Fruit fly (Drosophila melanogaster): ENCODE data around the gene CG33189.

Gene CG33189

dm6 chr3R:8798332-8798731 is 17.7 kb upstream of the CG33189 start:
- TF ChIP-seq CG1620 (GFP tag; optimal IDR thresholded peaks at IDR 0.05) (no peak), CG11617 (GFP tag; optimal IDR thresholded peaks at IDR 0.05) (no peak), Hr96 (GFP tag; optimal IDR thresholded peaks at IDR 0.05) (no peak), pad (GFP tag; optimal IDR thresholded peaks at IDR 0.05) (no peak), CG14711 (tag; optimal IDR thresholded peaks at IDR 0.05) (no peak), CG33017 (tag; optimal IDR thresholded peaks at IDR 0.05) (no peak), kay (GFP tag; ENCODE audit: borderline replicate concordance) (no peak)

dm6 chr3R:8794384-8794783 is 13.8 kb upstream of the CG33189 start, which contains the start of gene Ir85a:
Gene Ir85a, plus strand, starts transcription at chr3R:8794684.
- no peak for TF ChIP-seq CG7101 (tag; optimal IDR thresholded peaks at IDR 0.05)
- no peak for TF ChIP-seq Crg-1 (GFP tag; optimal IDR thresholded peaks at IDR 0.05)
- TF ChIP-seq tj (GFP tag; optimal IDR thresholded peaks at IDR 0.05) = no peak
- no peak for TF ChIP-seq kay (GFP tag; ENCODE audit: borderline replicate concordance)
- no peak for TF ChIP-seq CG11617 (GFP tag; optimal IDR thresholded peaks at IDR 0.05)
- no peak for TF ChIP-seq CG14711 (tag; optimal IDR thresholded peaks at IDR 0.05)
- no peak for TF ChIP-seq CG12768 (GFP tag; optimal IDR thresholded peaks at IDR 0.05)
- no peak for TF ChIP-seq Clk (GFP tag; optimal IDR thresholded peaks at IDR 0.05)
- no peak for TF ChIP-seq toe (GFP tag; optimal IDR thresholded peaks at IDR 0.05)
- no peak for TF ChIP-seq pad (GFP tag; optimal IDR thresholded peaks at IDR 0.05)
- no peak for TF ChIP-seq CG7045 (GFP tag; optimal IDR thresholded peaks at IDR 0.05)
- TF ChIP-seq CG1620 (GFP tag; optimal IDR thresholded peaks at IDR 0.05) = no peak
- TF ChIP-seq CG5204 (GFP tag; optimal IDR thresholded peaks at IDR 0.05) = no peak
- TF ChIP-seq cic (GFP tag; optimal IDR thresholded peaks at IDR 0.05) = no peak
- TF ChIP-seq CG33017 (tag; optimal IDR thresholded peaks at IDR 0.05) = no peak
- no peak for TF ChIP-seq Hr96 (GFP tag; optimal IDR thresholded peaks at IDR 0.05)
- TF ChIP-seq Mnt (GFP tag; optimal IDR thresholded peaks at IDR 0.05) = no peak

- no peak for TF ChIP-seq Mnt (GFP tag; optimal IDR thresholded peaks at IDR 0.05)
These were observed 13.1 kb upstream of the CG33189 start for dm6 chr3R:8793726-8794125.

dm6 chr3R:8792463-8793175 is 12.0 kb upstream of the CG33189 start:
- TF ChIP-seq kay (GFP tag; ENCODE audit: borderline replicate concordance) (no peak), CG12768 (GFP tag; optimal IDR thresholded peaks at IDR 0.05) (no peak), Crg-1 (GFP tag; optimal IDR thresholded peaks at IDR 0.05) (no peak), Mnt (GFP tag; optimal IDR thresholded peaks at IDR 0.05) (no peak), cic (GFP tag; optimal IDR thresholded peaks at IDR 0.05) (no peak), cnc (optimal IDR thresholded peaks at IDR 0.05) (no peak), toe (GFP tag; optimal IDR thresholded peaks at IDR 0.05) (no peak), CG33017 (tag; optimal IDR thresholded peaks at IDR 0.05) (no peak), pad (GFP tag; optimal IDR thresholded peaks at IDR 0.05) (no peak)

dm6 chr3R:8788722-8789400 is 8.3 kb upstream of the CG33189 start:
- TF ChIP-seq Clk (GFP tag; optimal IDR thresholded peaks at IDR 0.05) (no peak), CG7101 (tag; optimal IDR thresholded peaks at IDR 0.05) (no peak), kay (GFP tag; ENCODE audit: borderline replicate concordance) (no peak), Hr96 (GFP tag; optimal IDR thresholded peaks at IDR 0.05) (no peak), CG14711 (tag; optimal IDR thresholded peaks at IDR 0.05) (no peak), CG33017 (tag; optimal IDR thresholded peaks at IDR 0.05) (no peak), CG1620 (GFP tag; optimal IDR thresholded peaks at IDR 0.05) (no peak), pad (GFP tag; optimal IDR thresholded peaks at IDR 0.05) (no peak), cic (GFP tag; optimal IDR thresholded peaks at IDR 0.05) (no peak), CG11617 (GFP tag; optimal IDR thresholded peaks at IDR 0.05) (no peak)

- TF ChIP-seq ovo (GFP tag; optimal IDR thresholded peaks at IDR 0.05) (no peak), Clk (GFP tag; optimal IDR thresholded peaks at IDR 0.05) (no peak), toe (GFP tag; optimal IDR thresholded peaks at IDR 0.05) (no peak), CG33017 (tag; optimal IDR thresholded peaks at IDR 0.05) (no peak), kay (GFP tag; ENCODE audit: borderline replicate concordance) (no peak), bab1 (GFP tag; optimal IDR thresholded peaks at IDR 0.05) (no peak), CG1620 (GFP tag; optimal IDR thresholded peaks at IDR 0.05) (no peak), pad (GFP tag; optimal IDR thresholded peaks at IDR 0.05) (no peak), Mnt (GFP tag; optimal IDR thresholded peaks at IDR 0.05) (no peak), CG5204 (GFP tag; optimal IDR thresholded peaks at IDR 0.05) (no peak), CG14711 (tag; optimal IDR thresholded peaks at IDR 0.05) (no peak), CG7101 (tag; optimal IDR thresholded peaks at IDR 0.05) (no peak)
These were observed 7.1 kb upstream of the CG33189 start for dm6 chr3R:8787538-8788282.
